Fruit fly (Drosophila melanogaster) whole organism, embryonic: ENCODE data around the gene dUTPase.

Experiments
- Bteb2 ChIP-seq: fragments of 200-800 bp; sonication (Bioruptor generic); optimal IDR thresholded peaks from 2 replicates; lab custom pipeline; 2016; ENCODE audit warnings: missing biosample characterization, missing genetic modification characterization
- CG10979 ChIP-seq: fragments of 200-800 bp; sonication (Bioruptor generic); optimal IDR thresholded peaks from 2 replicates; lab custom pipeline; 2018; ENCODE audit warnings: missing biosample characterization, mild to moderate bottlenecking, missing genetic modification characterization, moderate library complexity
- CG12236 ChIP-seq: fragments of 200-800 bp; sonication (Bioruptor generic); optimal IDR thresholded peaks from 2 replicates; lab custom pipeline; 2016; ENCODE audit warnings: missing biosample characterization, missing genetic modification characterization
- CG12769 ChIP-seq: fragments of 200-800 bp; sonication (Bioruptor generic); optimal IDR thresholded peaks from 2 replicates; lab custom pipeline; 2019; ENCODE audit warnings: missing biosample characterization, mild to moderate bottlenecking, missing genetic modification characterization, moderate library complexity
- CG14441 ChIP-seq: fragments of 200-800 bp; sonication (Bioruptor generic); IDR thresholded peaks from 2 replicates; pipeline ENCODE4 v1.3.6; 2022; ENCODE audit warnings: missing biosample characterization, missing genetic modification characterization
- CG17829 ChIP-seq: fragments of 200-800 bp; optimal IDR thresholded peaks from 2 replicates; lab custom pipeline; 2019; ENCODE audit warnings: missing biosample characterization, mild to moderate bottlenecking, missing genetic modification characterization, moderate library complexity
- CG18619 ChIP-seq: fragments of 200-800 bp; sonication (Bioruptor generic); optimal IDR thresholded peaks from 3 replicates; lab custom pipeline; 2017; ENCODE audit warnings: missing biosample characterization, mild to moderate bottlenecking, missing genetic modification characterization
- CG2202 ChIP-seq: fragments of 200-800 bp; sonication (Bioruptor generic); optimal IDR thresholded peaks from 2 replicates; lab custom pipeline; 2018; ENCODE audit warnings: missing biosample characterization, mild to moderate bottlenecking, missing genetic modification characterization
- CG30020 ChIP-seq: fragments of 200-800 bp; optimal IDR thresholded peaks from 2 replicates; lab custom pipeline; 2019; ENCODE audit warnings: missing biosample characterization, mild to moderate bottlenecking, missing genetic modification characterization, moderate library complexity
- CG4730 ChIP-seq: fragments of 200-800 bp; sonication (Bioruptor generic); IDR thresholded peaks from 2 replicates; pipeline ENCODE4 v1.3.6; 2022; ENCODE audit warnings: missing biosample characterization, missing genetic modification characterization
- CG6654 ChIP-seq: fragments of 200-800 bp; sonication (Bioruptor generic); optimal IDR thresholded peaks from 2 replicates; lab custom pipeline; 2017; ENCODE audit warnings: missing biosample characterization, mild to moderate bottlenecking, missing genetic modification characterization
- CG7556 ChIP-seq: fragments of 200-800 bp; sonication (Bioruptor generic); optimal IDR thresholded peaks from 2 replicates; lab custom pipeline; 2017; ENCODE audit warnings: missing biosample characterization, mild to moderate bottlenecking, missing genetic modification characterization
- CG7987 ChIP-seq: fragments of 200-800 bp; sonication (Bioruptor generic); optimal IDR thresholded peaks from 2 replicates; lab custom pipeline; 2018; ENCODE audit warnings: missing biosample characterization, mild to moderate bottlenecking, missing genetic modification characterization, moderate library complexity
- Deaf1 ChIP-seq: fragments of 200-800 bp; optimal IDR thresholded peaks from 3 replicates; lab custom pipeline; 2019; ENCODE audit warnings: missing biosample characterization, mild to moderate bottlenecking, missing genetic modification characterization, moderate library complexity
- Doc2 ChIP-seq: fragments of 200-800 bp; sonication (Bioruptor generic); IDR thresholded peaks from 2 replicates; pipeline ENCODE4 v1.3.6; 2022; ENCODE audit warnings: missing biosample characterization, missing genetic modification characterization
- Drgx ChIP-seq: fragments of 200-800 bp; sonication (Bioruptor generic); IDR thresholded peaks from 2 replicates; pipeline ENCODE4 v1.3.6; 2022; ENCODE audit warnings: missing biosample characterization, missing genetic modification characterization
- Ets65A ChIP-seq: fragments of 200-800 bp; sonication (Bioruptor generic); peaks from one replicate; lab custom pipeline; 2016; ENCODE audit warnings: missing biosample characterization, missing genetic modification characterization
- HLH4C ChIP-seq: fragments of 200-800 bp; sonication (Bioruptor generic); IDR thresholded peaks from 3 replicates; pipeline ENCODE4 v1.3.6; 2022; ENCODE audit warnings: missing biosample characterization, missing genetic modification characterization; ENCODE audit not compliant: partially characterized antibody
- Hr3 ChIP-seq: fragments of 200-800 bp; sonication (Bioruptor generic); optimal IDR thresholded peaks from 3 replicates; lab custom pipeline; 2016; ENCODE audit warnings: missing biosample characterization, missing genetic modification characterization
- MBD-R2 ChIP-seq: fragments of 200-800 bp; sonication (Bioruptor generic); IDR thresholded peaks from 2 replicates; pipeline ENCODE4 v1.3.6; 2022; ENCODE audit warnings: missing biosample characterization, missing genetic modification characterization
- Myb ChIP-seq: fragments of 200-800 bp; sonication (Bioruptor generic); optimal IDR thresholded peaks from 2 replicates; lab custom pipeline; 2016; ENCODE audit warnings: missing biosample characterization, missing genetic modification characterization
- Side ChIP-seq: fragments of 200-800 bp; sonication (Bioruptor generic); optimal IDR thresholded peaks from 2 replicates; lab custom pipeline; 2016; ENCODE audit warnings: missing biosample characterization, missing genetic modification characterization
- Sry-β ChIP-seq: fragments of 200-800 bp; sonication (Bioruptor generic); optimal IDR thresholded peaks from 2 replicates; lab custom pipeline; 2018; ENCODE audit warnings: missing biosample characterization, mild to moderate bottlenecking, missing genetic modification characterization, moderate library complexity
- TFAM ChIP-seq: fragments of 200-800 bp; sonication (Bioruptor generic); optimal IDR thresholded peaks from 2 replicates; lab custom pipeline; 2017; ENCODE audit warnings: missing biosample characterization, missing genetic modification characterization, inconsistent platforms
- abd-A ChIP-seq: fragments of 200-800 bp; sonication (Bioruptor generic); optimal IDR thresholded peaks from 3 replicates; lab custom pipeline; 2019; ENCODE audit warnings: missing biosample characterization, mild to moderate bottlenecking, missing genetic modification characterization, moderate library complexity
- ap ChIP-seq: fragments of 200-800 bp; sonication (Bioruptor generic); IDR thresholded peaks from 2 replicates; pipeline ENCODE4 v1.3.6; 2022; ENCODE audit warnings: missing biosample characterization, missing genetic modification characterization
- ase ChIP-seq: fragments of 200-800 bp; sonication (Bioruptor generic); IDR thresholded peaks from 3 replicates; pipeline ENCODE4 v1.3.6; 2022; ENCODE audit warnings: missing biosample characterization, missing genetic modification characterization
- bcd ChIP-seq: fragments of 200-800 bp; sonication (Bioruptor generic); optimal IDR thresholded peaks from 2 replicates; lab custom pipeline; 2017; ENCODE audit warnings: missing biosample characterization, mild to moderate bottlenecking, missing genetic modification characterization
- caup ChIP-seq: fragments of 200-800 bp; sonication (Bioruptor generic); optimal IDR thresholded peaks from 3 replicates; lab custom pipeline; 2017; ENCODE audit warnings: missing biosample characterization, mild to moderate bottlenecking, missing genetic modification characterization, moderate library complexity; ENCODE audit not compliant: severe bottlenecking
- ci ChIP-seq: fragments of 200-800 bp; sonication (Bioruptor generic); IDR thresholded peaks from 3 replicates; pipeline ENCODE4 v1.3.6; 2022; ENCODE audit warnings: missing biosample characterization, missing genetic modification characterization
- crol ChIP-seq: fragments of 200-800 bp; sonication (Bioruptor generic); IDR thresholded peaks from 2 replicates; pipeline ENCODE4 v1.3.6; 2022; ENCODE audit warnings: missing biosample characterization, missing genetic modification characterization
- dmrt11E ChIP-seq: fragments of 200-800 bp; sonication (Bioruptor generic); optimal IDR thresholded peaks from 3 replicates; lab custom pipeline; 2018; ENCODE audit warnings: missing biosample characterization, mild to moderate bottlenecking, missing genetic modification characterization, moderate library complexity
- esg ChIP-seq: fragments of 200-800 bp; sonication (Bioruptor generic); conservative IDR thresholded peaks from 2 replicates; pipeline ENCODE4 v1.3.6; 2022; ENCODE audit warnings: missing biosample characterization, missing genetic modification characterization
- gcm2 ChIP-seq: fragments of 200-800 bp; sonication (Bioruptor generic); optimal IDR thresholded peaks from 2 replicates; lab custom pipeline; 2016; ENCODE audit warnings: missing biosample characterization, missing genetic modification characterization
- gro ChIP-seq: fragments of 200-800 bp; sonication (Bioruptor generic); optimal IDR thresholded peaks from 2 replicates; lab custom pipeline; 2016; ENCODE audit warnings: missing biosample characterization, missing genetic modification characterization
- ind ChIP-seq: fragments of 200-800 bp; sonication (Bioruptor generic); optimal IDR thresholded peaks from 3 replicates; lab custom pipeline; 2016; ENCODE audit warnings: missing biosample characterization, missing genetic modification characterization
- lilli ChIP-seq: fragments of 200-800 bp; sonication (Bioruptor generic); optimal IDR thresholded peaks from 3 replicates; lab custom pipeline; 2016; ENCODE audit warnings: missing biosample characterization, missing genetic modification characterization
- maf-S ChIP-seq: fragments of 200-800 bp; sonication (Bioruptor generic); optimal IDR thresholded peaks from 2 replicates; lab custom pipeline; 2016; ENCODE audit warnings: missing biosample characterization, missing genetic modification characterization
- nom ChIP-seq: fragments of 200-800 bp; sonication (Bioruptor generic); optimal IDR thresholded peaks from 2 replicates; lab custom pipeline; 2017; ENCODE audit warnings: missing biosample characterization, missing genetic modification characterization, mild to moderate bottlenecking, moderate library complexity, missing genetic modification reagents
- otp ChIP-seq: fragments of 200-800 bp; sonication (Bioruptor generic); IDR thresholded peaks from 3 replicates; pipeline ENCODE4, ENCODE4 v1.3.6; 2022; ENCODE audit warnings: missing biosample characterization, missing genetic modification characterization
- pb ChIP-seq: fragments of 200-800 bp; sonication (Bioruptor generic); optimal IDR thresholded peaks from 3 replicates; lab custom pipeline; 2016; ENCODE audit warnings: missing biosample characterization, missing genetic modification characterization
- pum ChIP-seq: fragments of 200-800 bp; sonication (Bioruptor generic); optimal IDR thresholded peaks from 2 replicates; lab custom pipeline; 2016; ENCODE audit warnings: missing biosample characterization, missing genetic modification characterization
- repo ChIP-seq: fragments of 200-800 bp; sonication (Bioruptor generic); optimal IDR thresholded peaks from 2 replicates; lab custom pipeline; 2016; ENCODE audit warnings: missing biosample characterization, missing genetic modification characterization
- rib ChIP-seq: fragments of 200-800 bp; sonication (Bioruptor generic); IDR thresholded peaks from 2 replicates; pipeline ENCODE4 v1.3.6; 2022; ENCODE audit warnings: missing biosample characterization, missing genetic modification characterization
- tgo ChIP-seq: fragments of 200-800 bp; sonication (Bioruptor generic); IDR thresholded peaks from 3 replicates; pipeline ENCODE4 v1.3.6; 2022; ENCODE audit warnings: missing biosample characterization, missing genetic modification characterization
- zen ChIP-seq: fragments of 200-800 bp; sonication (Bioruptor generic); optimal IDR thresholded peaks from 3 replicates; lab custom pipeline; 2018; ENCODE audit warnings: missing biosample characterization, mild to moderate bottlenecking, missing genetic modification characterization, moderate library complexity
- zfh1 ChIP-seq: fragments of 200-800 bp; sonication (Bioruptor generic); IDR thresholded peaks from 3 replicates; pipeline ENCODE4 v1.3.6; 2022; ENCODE audit warnings: missing biosample characterization, missing genetic modification characterization

The dUTPase gene

DNA sequence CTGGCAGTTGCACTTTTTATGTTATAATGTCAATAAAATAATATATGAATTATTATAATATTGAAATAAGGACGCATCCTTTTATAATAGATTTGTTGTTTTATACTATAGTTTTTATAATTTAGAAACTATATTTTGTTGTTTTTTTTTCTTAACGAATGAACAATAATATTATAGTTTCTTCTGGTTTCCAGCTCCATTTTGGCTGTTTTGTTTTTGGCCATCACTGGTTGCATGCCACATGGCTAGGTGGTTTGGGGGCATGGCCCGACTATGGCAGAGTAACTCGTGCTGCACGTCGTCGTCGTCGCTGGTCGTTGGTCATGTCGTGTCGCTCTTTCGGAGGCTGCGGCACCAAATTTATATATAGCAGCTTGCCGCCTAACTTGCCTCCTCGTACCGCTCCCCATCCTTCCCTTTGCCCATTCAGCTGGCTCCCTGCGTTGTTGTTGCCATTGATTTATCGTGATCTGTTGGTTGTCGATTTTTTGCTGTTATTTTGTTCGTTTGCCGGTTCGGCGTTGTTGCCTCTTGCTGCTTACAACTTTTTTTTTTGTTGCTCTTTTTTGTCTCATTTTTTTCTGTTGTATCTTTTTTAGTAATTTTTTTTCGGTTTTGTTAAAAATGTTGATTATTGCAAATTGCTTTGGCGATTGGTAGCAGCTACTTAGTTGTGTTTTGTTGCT, 21.3 kb downstream of the dUTPase start:
- TF ChIP-seq ind (GFP tag; lab: Kevin White, UChicago) (no peak), Side (GFP tag; lab: Kevin White, UChicago) (no peak), pb (GFP tag; lab: Kevin White, UChicago) (no peak), ap (GFP tag; lab: Robert Waterston, UW) (no peak), Ets65A (GFP tag; lab: Kevin White, UChicago) (peak; percentile 26), CG12236 (no peak), bcd (GFP tag; lab: Kevin White, UChicago) (no peak), Deaf1 (peak; percentile 47), CG7556 (no peak), nom (GFP tag; lab: Kevin White, UChicago) (peak; percentile 50), Sry-β (GFP tag; lab: Kevin White, UChicago) (peak; percentile 60), maf-S (no peak), CG30020 (no peak), caup (no peak), rib (GFP tag; lab: Robert Waterston, UW) (no peak), dmrt11E (no peak), MBD-R2 (GFP tag; lab: Robert Waterston, UW) (no peak), otp (GFP tag; lab: Robert Waterston, UW) (no peak), CG18619 (GFP tag; lab: Kevin White, UChicago) (no peak), Drgx (GFP tag; lab: Robert Waterston, UW) (peak; percentile 45; the same call in 1 of the 2 replicates), Bteb2 (no peak), repo (no peak), crol (peak; percentile 57), CG10979 (tag; lab: Kevin White, UChicago) (no peak), CG17829 (no peak), CG7987 (GFP tag; lab: Kevin White, UChicago) (no peak)

DNA sequence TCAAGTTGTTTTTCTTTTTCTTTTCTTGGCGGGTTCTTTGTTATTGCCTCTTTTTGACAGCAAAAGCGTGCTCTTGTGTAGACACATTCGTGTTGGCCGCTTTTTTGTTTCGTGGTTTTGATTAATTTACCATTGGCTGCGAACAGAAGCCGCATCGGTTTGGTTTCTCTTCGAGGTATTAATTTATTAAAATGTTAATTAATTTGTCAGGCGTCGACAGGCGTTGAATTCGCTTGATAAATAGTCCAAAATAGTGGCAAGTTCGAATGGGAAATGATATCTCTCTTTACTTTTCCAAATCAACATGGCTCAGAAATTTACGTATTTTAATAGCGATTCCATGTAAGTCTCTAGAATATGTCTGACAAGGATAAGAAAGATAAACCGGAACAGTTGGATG, 23.4 kb downstream of the dUTPase start, which contains the start of gene CG18666:
Gene CG18666 (plus strand): TSS at position 301 of the 400 bp plus-strand sequence.
- no peak for TF ChIP-seq Myb (GFP tag; lab: Kevin White, UChicago)
- TF ChIP-seq CG14441 (GFP tag; lab: Robert Waterston, UW): no peak
- no peak for TF ChIP-seq CG4730 (GFP tag; lab: Robert Waterston, UW)
- TF ChIP-seq tgo (GFP tag; lab: Robert Waterston, UW): no peak
- TF ChIP-seq ind (GFP tag; lab: Kevin White, UChicago): no peak
- TF ChIP-seq abd-A (tag; lab: Kevin White, UChicago): no peak
- TF ChIP-seq CG2202 (tag; lab: Kevin White, UChicago): no peak
- no peak for TF ChIP-seq ase (GFP tag; lab: Robert Waterston, UW)
- no peak for TF ChIP-seq ci
- TF ChIP-seq gro (GFP tag; lab: Kevin White, UChicago): no peak

DNA sequence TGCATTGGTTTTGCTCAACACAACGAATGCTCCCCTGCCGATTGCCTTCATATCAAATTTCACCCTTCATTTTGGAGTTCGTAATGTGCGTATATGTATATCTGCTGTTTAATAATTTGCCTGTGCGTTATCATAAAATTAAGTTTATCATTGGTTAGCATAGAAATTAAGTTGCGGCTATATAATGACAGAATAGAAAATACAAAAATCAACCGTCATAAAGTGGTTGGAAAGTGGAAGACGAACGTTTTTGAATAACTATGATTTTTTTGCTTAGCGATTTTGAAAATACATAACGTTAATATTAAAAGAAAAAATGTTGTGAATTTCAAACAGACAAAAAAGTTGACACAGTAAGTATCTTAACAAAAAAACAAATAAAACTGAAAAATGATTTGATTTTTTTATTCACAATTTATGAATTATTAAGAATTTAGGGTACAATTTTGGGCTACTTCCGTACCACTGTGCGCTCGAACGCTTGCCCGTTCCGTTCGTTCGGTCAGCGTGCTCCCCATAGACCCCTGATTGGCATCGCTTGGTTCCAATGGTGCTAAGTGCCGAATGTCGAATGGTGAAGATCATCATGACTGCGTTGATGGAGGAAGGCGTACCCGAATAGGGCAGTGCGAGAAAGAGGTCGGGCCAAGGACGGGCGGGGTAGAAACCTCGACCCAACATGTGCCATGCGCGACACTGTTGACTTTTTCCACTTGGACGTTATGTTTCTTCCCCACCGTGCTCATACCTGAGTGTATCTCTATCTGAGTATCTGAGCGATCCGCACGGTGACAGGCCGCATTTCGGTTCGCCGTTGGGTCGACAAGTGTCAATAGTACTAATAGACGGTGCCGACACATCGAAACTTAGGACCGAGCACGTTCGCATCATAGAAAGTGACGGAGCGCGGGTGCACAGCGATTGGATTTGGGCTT, 26.7 kb downstream of the dUTPase start:
- no peak for TF ChIP-seq CG6654 (GFP tag; lab: Kevin White, UChicago)
- TF ChIP-seq Doc2: no peak
- TF ChIP-seq Hr3 (GFP tag; lab: Kevin White, UChicago): peak; percentile 51
- peak; percentile 68 for TF ChIP-seq CG12769 (tag; lab: Kevin White, UChicago)
- no peak for TF ChIP-seq TFAM
- TF ChIP-seq HLH4C (GFP tag; lab: Robert Waterston, UW): no peak
- TF ChIP-seq ci: 0 out of 3 replicates have a peak, but pooled peaks have one; percentile 45
- no peak for TF ChIP-seq zen (tag; lab: Kevin White, UChicago)
- TF ChIP-seq Deaf1: no peak
- TF ChIP-seq gcm2 (GFP tag; lab: Kevin White, UChicago): peak; percentile 22
- peak; percentile 3 for TF ChIP-seq Myb (GFP tag; lab: Kevin White, UChicago)
- peak; percentile 28 for TF ChIP-seq pum (GFP tag; lab: Kevin White, UChicago)
- peak; percentile 43 for TF ChIP-seq lilli (GFP tag; lab: Kevin White, UChicago)
- TF ChIP-seq esg (GFP tag; lab: Robert Waterston, UW): peak; percentile 46; the same call in 1 of the 2 replicates
- TF ChIP-seq zfh1 (GFP tag; lab: Robert Waterston, UW): peak; percentile 34; the same call in 2 of the 3 replicates
